Worm (Caenorhabditis elegans) whole organism, L3 larva: ENCODE results near the gene nep-12.

Source experiments
- ceh-82 ChIP-seq: fragments of 150-350 bp; optimal IDR thresholded peaks from 2 replicates; lab custom pipeline; 2014; ENCODE audit warnings: missing biosample characterization, missing genetic modification characterization
- jun-1 ChIP-seq: fragments of 150-350 bp; optimal IDR thresholded peaks from 2 replicates; lab custom pipeline; 2014; ENCODE audit warnings: missing biosample characterization, missing genetic modification reagents, missing genetic modification characterization
- nhr-43 ChIP-seq: sonication (generic microtip); optimal IDR thresholded peaks from 2 replicates; lab custom pipeline; 2016; ENCODE audit warnings: mild to moderate bottlenecking, missing genetic modification characterization, missing compliant biosample characterization; ENCODE audit not compliant: poor library complexity, severe bottlenecking
- pha-4 ChIP-seq: fragments of 150-350 bp; optimal IDR thresholded peaks from 2 replicates; lab custom pipeline; 2014; ENCODE audit warnings: missing biosample characterization, missing genetic modification reagents, missing genetic modification characterization
- unc-62 ChIP-seq: fragments of 150-350 bp; sonication (generic microtip); optimal IDR thresholded peaks from 4 replicates; lab custom pipeline; 2014; ENCODE audit warnings: missing biosample characterization, missing genetic modification reagents, missing genetic modification characterization

ce11 chrII:4734477-4734876 lies 49.9 kb downstream of the nep-12 start:
- no peak for TF ChIP-seq nhr-43
- TF ChIP-seq pha-4 (tag; lab: Kevin White, UChicago) = no peak
- no peak for TF ChIP-seq ceh-82 (tag; lab: Kevin White, UChicago)
- TF ChIP-seq unc-62 (GFP tag; lab: Kevin White, UChicago) = no peak
- TF ChIP-seq jun-1 = no peak
